Worm (Caenorhabditis elegans): ENCODE measurements around the gene pals-34.

Gene pals-34

DNA sequence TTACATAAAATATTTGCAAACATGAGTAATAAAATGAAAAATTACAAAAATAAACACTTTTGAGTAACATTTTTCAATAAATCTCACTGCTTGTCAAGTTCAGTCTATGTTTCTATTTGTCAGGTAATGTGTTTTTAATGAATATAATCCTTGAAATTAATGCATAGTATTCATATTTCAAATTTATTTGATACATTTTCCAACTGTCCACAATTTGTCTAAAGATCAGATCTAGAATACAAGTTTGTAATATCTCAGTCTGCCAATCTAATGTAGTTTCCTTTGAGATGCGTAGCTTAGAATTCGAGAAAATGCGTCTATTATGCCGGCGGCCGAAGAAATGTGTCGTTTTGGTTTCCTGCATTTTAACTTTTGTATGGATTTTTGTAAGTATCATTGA, 12.7 kb downstream of the pals-34 start, which contains the start of gene Y97E10B.1:
TSS of gene Y97E10B.1 (plus strand) at position 301 of the 400 bp plus-strand sequence.
- TF ChIP-seq Y79H2A.3 (GFP tag; conservative IDR thresholded peaks at IDR 0.05) (no peak), T07F8.4 (tag; optimal IDR thresholded peaks at IDR 0.05) (no peak), hmg-20 (GFP tag; IDR thresholded peaks at IDR 0.05) (no peak), madf-8 (GFP tag; conservative IDR thresholded peaks at IDR 0.05) (no peak), C06A6.2 (GFP tag; conservative IDR thresholded peaks at IDR 0.05) (no peak), nhr-90 (tag; optimal IDR thresholded peaks at IDR 0.05) (no peak), F52B5.7 (tag; optimal IDR thresholded peaks at IDR 0.05) (no peak), pbrm-1 (GFP tag; IDR thresholded peaks at IDR 0.05) (no peak), nhr-120 (GFP tag; IDR thresholded peaks at IDR 0.05) (no peak), dpff-1 (tag; optimal IDR thresholded peaks at IDR 0.05) (no peak), nhr-80 (tag; optimal IDR thresholded peaks at IDR 0.05) (no peak), Y56A3A.18 (GFP tag; IDR thresholded peaks at IDR 0.05) (no peak), him-1 (tag; optimal IDR thresholded peaks at IDR 0.05) (no peak), die-1 (tag; optimal IDR thresholded peaks at IDR 0.05) (no peak), F39B2.1 (GFP tag; IDR thresholded peaks at IDR 0.05) (no peak), tlf-1 (GFP tag; optimal IDR thresholded peaks at IDR 0.05) (no peak), rcor-1 (GFP tag; IDR thresholded peaks at IDR 0.05) (no peak)

ce11 chrV:7940299-7940698, 16.0 kb downstream of the pals-34 start, which contains the start of gene srt-53:
srt-53 (minus strand) TSS chrV:7940399.
- TF ChIP-seq F55B11.4 (tag; optimal IDR thresholded peaks at IDR 0.05; ENCODE audit: borderline replicate concordance, insufficient read depth) (no peak), unc-62 (GFP tag; optimal IDR thresholded peaks at IDR 0.05) (no peak), nfya-1 (tag; optimal IDR thresholded peaks at IDR 0.05; ENCODE audit: borderline replicate concordance, insufficient read depth) (no peak), lsy-27 (tag; optimal IDR thresholded peaks at IDR 0.05; ENCODE audit: borderline replicate concordance, insufficient read depth) (no peak), madf-3 (GFP tag; IDR thresholded peaks at IDR 0.05) (no peak), ceh-91 (GFP tag; IDR thresholded peaks at IDR 0.05) (no peak), mes-4 (tag; optimal IDR thresholded peaks at IDR 0.05) (no peak), nfyb-1 (GFP tag; IDR thresholded peaks at IDR 0.05) (no peak), F57A8.1 (GFP tag; optimal IDR thresholded peaks at IDR 0.05) (no peak), ZK185.1 (tag; optimal IDR thresholded peaks at IDR 0.05; ENCODE audit: poor library complexity, severe bottlenecking) (no peak), xnd-1 (tag; optimal IDR thresholded peaks at IDR 0.05) (no peak), chd-7 (tag; optimal IDR thresholded peaks at IDR 0.05) (no peak), Y56A3A.18 (GFP tag; IDR thresholded peaks at IDR 0.05) (no peak), sdz-38 (tag; optimal IDR thresholded peaks at IDR 0.05) (no peak), T26A5.8 (tag; optimal IDR thresholded peaks at IDR 0.05) (no peak)

ce11 chrV:7937152-7937551, 19.1 kb downstream of the pals-34 start, which contains the start of gene srsx-3:
srsx-3 (minus strand) TSS chrV:7937252.
- no peak for TF ChIP-seq madf-3 (GFP tag; IDR thresholded peaks at IDR 0.05)
- no peak for TF ChIP-seq B0035.1 (tag; optimal IDR thresholded peaks at IDR 0.05)
- no peak for TF ChIP-seq egl-18 (GFP tag; IDR thresholded peaks at IDR 0.05)
- TF ChIP-seq hlh-26 (GFP tag; conservative IDR thresholded peaks at IDR 0.05) = no peak
- TF ChIP-seq aptf-3 (GFP tag; IDR thresholded peaks at IDR 0.05) = no peak
- no peak for TF ChIP-seq attf-5 (GFP tag; optimal IDR thresholded peaks at IDR 0.05)

- TF ChIP-seq ets-4 (GFP tag; optimal IDR thresholded peaks at IDR 0.05) = no peak
These were observed 23.3 kb downstream of the pals-34 start, which contains the start of gene ncx-10 for ce11 chrV:7932998-7933397. ncx-10 (minus strand) TSS chrV:7933098.
